Worm (Caenorhabditis elegans) whole organism, mixed stage, embryonic: ENCODE results near the gene srbc-68.

Source experiments
- M03D4.4 ChIP-seq: sonication (generic microtip); optimal IDR thresholded peaks from 2 replicates; lab custom pipeline; 2017; ENCODE audit warnings: mild to moderate bottlenecking, missing genetic modification characterization, missing compliant biosample characterization
- bed-3 ChIP-seq: fragments of 200-800 bp; sonication (Bioruptor generic); optimal IDR thresholded peaks from 3 replicates; lab custom pipeline; 2018; ENCODE audit warnings: mild to moderate bottlenecking, missing genetic modification characterization, moderate library complexity, missing compliant biosample characterization
- ceh-43 ChIP-seq: fragments of 200-800 bp; sonication (Bioruptor generic); optimal IDR thresholded peaks from 2 replicates; lab custom pipeline; 2018; ENCODE audit warnings: mild to moderate bottlenecking, missing genetic modification characterization, moderate library complexity, missing compliant biosample characterization
- ceh-83 ChIP-seq: fragments of 200-800 bp; sonication (Bioruptor generic); optimal IDR thresholded peaks from 2 replicates; lab custom pipeline; 2018; ENCODE audit warnings: mild to moderate bottlenecking, missing genetic modification characterization, missing compliant biosample characterization
- ces-1 ChIP-seq: fragments of 150-350 bp; optimal IDR thresholded peaks from 2 replicates; lab custom pipeline; 2014; ENCODE audit warnings: missing biosample characterization, missing genetic modification reagents, missing genetic modification characterization
- cnd-1 ChIP-seq: fragments of 200-800 bp; sonication (Bioruptor generic); optimal IDR thresholded peaks from 2 replicates; lab custom pipeline; 2018; ENCODE audit warnings: mild to moderate bottlenecking, missing genetic modification characterization, missing compliant biosample characterization
- drap-1 ChIP-seq: fragments of 200-800 bp; sonication (Bioruptor generic); optimal IDR thresholded peaks from 3 replicates; lab custom pipeline; 2018; ENCODE audit warnings: mild to moderate bottlenecking, missing genetic modification characterization, missing compliant biosample characterization
- elt-1 ChIP-seq: sonication (generic microtip); optimal IDR thresholded peaks from 2 replicates; lab custom pipeline; 2017; ENCODE audit warnings: missing genetic modification characterization, mild to moderate bottlenecking, missing compliant biosample characterization, antibody characterized with exemption, moderate library complexity, borderline replicate concordance; ENCODE audit not compliant: insufficient read depth
- elt-3 ChIP-seq: fragments of 150-350 bp; optimal IDR thresholded peaks from 2 replicates; lab custom pipeline; 2014; ENCODE audit warnings: missing biosample characterization, missing genetic modification characterization
- flh-1 ChIP-seq: fragments of 200-800 bp; sonication (Bioruptor generic); optimal IDR thresholded peaks from 2 replicates; lab custom pipeline; 2018; ENCODE audit warnings: mild to moderate bottlenecking, missing genetic modification characterization, moderate library complexity, missing compliant biosample characterization
- ham-2 ChIP-seq: fragments of 200-800 bp; sonication (Bioruptor generic); optimal IDR thresholded peaks from 2 replicates; lab custom pipeline; 2018; ENCODE audit warnings: mild to moderate bottlenecking, missing genetic modification characterization, missing compliant biosample characterization
- hlh-1 ChIP-seq: fragments of 150-350 bp; optimal IDR thresholded peaks from 2 replicates; lab custom pipeline; 2014; ENCODE audit warnings: missing biosample characterization, missing genetic modification reagents, missing genetic modification characterization
- lin-13 ChIP-seq: fragments of 150-350 bp; optimal IDR thresholded peaks from 2 replicates; lab custom pipeline; 2014; ENCODE audit warnings: missing biosample characterization, missing genetic modification characterization
- lsy-2 ChIP-seq: fragments of 150-350 bp; optimal IDR thresholded peaks from 2 replicates; lab custom pipeline; 2014; ENCODE audit warnings: missing biosample characterization, missing genetic modification characterization
- mab-5 ChIP-seq: fragments of 150-350 bp; optimal IDR thresholded peaks from 2 replicates; lab custom pipeline; 2014; ENCODE audit warnings: missing biosample characterization, missing genetic modification characterization
- mls-2 ChIP-seq: sonication (generic microtip); optimal IDR thresholded peaks from 2 replicates; lab custom pipeline; 2016; ENCODE audit warnings: mild to moderate bottlenecking, missing genetic modification characterization, moderate library complexity, missing compliant biosample characterization
- nhr-12 ChIP-seq: fragments of 150-350 bp; optimal IDR thresholded peaks from 2 replicates; lab custom pipeline; 2014; ENCODE audit warnings: missing biosample characterization, missing genetic modification characterization
- nhr-2 ChIP-seq: fragments of 150-350 bp; optimal IDR thresholded peaks from 2 replicates; lab custom pipeline; 2014; ENCODE audit warnings: missing biosample characterization, missing genetic modification characterization
- nhr-237 ChIP-seq: fragments of 150-350 bp; optimal IDR thresholded peaks from 2 replicates; lab custom pipeline; 2014; ENCODE audit warnings: missing biosample characterization, missing genetic modification characterization
- nhr-28 ChIP-seq: fragments of 150-350 bp; optimal IDR thresholded peaks from 2 replicates; lab custom pipeline; 2014; ENCODE audit warnings: missing biosample characterization, missing genetic modification characterization
- nhr-76 ChIP-seq: sonication (generic microtip); optimal IDR thresholded peaks from 2 replicates; lab custom pipeline; 2017; ENCODE audit warnings: missing biosample characterization, missing genetic modification characterization
- pha-4 ChIP-seq: fragments of 150-350 bp; optimal IDR thresholded peaks from 2 replicates; lab custom pipeline; 2018; ENCODE audit warnings: missing biosample characterization, missing genetic modification reagents, missing genetic modification characterization
- sem-2 ChIP-seq: fragments of 200-800 bp; sonication (Bioruptor generic); optimal IDR thresholded peaks from 2 replicates; lab custom pipeline; 2018; ENCODE audit warnings: mild to moderate bottlenecking, missing genetic modification characterization, missing compliant biosample characterization
- sptf-1 ChIP-seq: sonication (generic microtip); optimal IDR thresholded peaks from 2 replicates; lab custom pipeline; 2017; ENCODE audit warnings: mild to moderate bottlenecking, missing genetic modification characterization, moderate library complexity, missing compliant biosample characterization
- tbx-8 ChIP-seq: fragments of 200-800 bp; sonication (Bioruptor generic); optimal IDR thresholded peaks from 2 replicates; lab custom pipeline; 2018; ENCODE audit warnings: mild to moderate bottlenecking, missing genetic modification characterization, moderate library complexity, missing compliant biosample characterization
- unc-120 ChIP-seq: sonication (generic microtip); optimal IDR thresholded peaks from 2 replicates; lab custom pipeline; 2017; ENCODE audit warnings: missing genetic modification characterization, missing compliant biosample characterization; ENCODE audit not compliant: poor library complexity, severe bottlenecking
- unc-39 ChIP-seq: fragments of 150-350 bp; optimal IDR thresholded peaks from 2 replicates; lab custom pipeline; 2014; ENCODE audit warnings: missing biosample characterization, missing genetic modification characterization
- unc-62 ChIP-seq: fragments of 150-350 bp; optimal IDR thresholded peaks from 2 replicates; lab custom pipeline; 2014; ENCODE audit warnings: missing biosample characterization, missing genetic modification reagents, missing genetic modification characterization
- zip-8 ChIP-seq: fragments of 150-350 bp; optimal IDR thresholded peaks from 2 replicates; lab custom pipeline; 2014; ENCODE audit warnings: missing biosample characterization, missing genetic modification characterization
- ztf-11 ChIP-seq: fragments of 150-350 bp; optimal IDR thresholded peaks from 2 replicates; lab custom pipeline; 2014; ENCODE audit warnings: missing biosample characterization, missing genetic modification characterization

Gene srbc-68

DNA sequence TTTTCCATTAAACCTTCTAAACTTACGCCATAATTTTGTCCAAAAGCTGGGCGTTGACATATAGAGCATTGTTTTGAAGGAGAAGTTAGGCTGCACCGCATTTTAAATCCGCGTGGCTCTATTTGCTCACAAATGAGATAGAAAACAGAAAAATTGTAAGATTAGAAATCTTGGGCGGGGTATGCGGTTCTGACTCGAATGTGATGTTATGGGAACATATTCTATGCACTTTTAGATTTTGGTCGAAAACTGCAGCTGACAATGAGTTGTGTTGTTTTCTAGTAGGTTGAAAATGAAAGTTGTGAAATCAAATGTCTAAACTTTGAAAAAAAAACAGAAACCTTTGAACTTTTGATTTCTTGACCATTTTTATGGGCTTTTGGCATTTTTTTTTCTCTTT lies 3.1 kb downstream of the srbc-68 start, which contains the start of gene nhr-222:
Gene nhr-222 (minus strand): TSS at position 101 of the 400 bp plus-strand sequence.
- TF ChIP-seq nhr-237 (tag; lab: Kevin White, UChicago) (no peak), elt-1 (tag; lab: Kevin White, UChicago) (no peak), zip-8 (tag; lab: Kevin White, UChicago) (no peak), ham-2 (GFP tag; lab: Kevin White, UChicago) (no peak)

DNA sequence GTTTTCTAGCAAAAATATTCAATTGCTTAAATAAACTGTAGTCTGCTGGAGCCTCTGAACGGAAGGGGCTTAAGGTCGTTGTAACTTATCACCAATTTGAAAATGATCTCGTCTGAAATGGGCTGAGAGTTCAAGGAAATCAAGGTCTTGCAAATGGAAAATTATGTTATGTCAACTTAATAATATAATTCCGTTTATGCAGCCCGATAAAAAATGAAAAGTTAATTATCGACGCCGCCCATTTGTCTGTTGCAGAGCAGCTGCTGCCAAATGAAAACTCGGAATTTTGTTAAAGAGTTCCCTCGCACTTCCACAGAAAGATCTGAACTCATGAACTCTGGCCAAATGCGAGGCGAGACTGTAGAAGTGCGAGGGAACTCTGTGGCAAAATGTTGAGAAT lies 5.3 kb downstream of the srbc-68 start, which contains the start of gene srbc-67:
Gene srbc-67 (minus strand): TSS at position 101 of the 400 bp plus-strand sequence.
- no peak for TF ChIP-seq nhr-12 (tag; lab: Kevin White, UChicago)
- TF ChIP-seq elt-3: no peak
- no peak for TF ChIP-seq ces-1 (GFP tag; lab: Kevin White, UChicago)
- TF ChIP-seq unc-120 (tag; lab: Kevin White, UChicago): no peak
- TF ChIP-seq flh-1 (GFP tag; lab: Kevin White, UChicago): no peak
- no peak for TF ChIP-seq unc-62 (GFP tag; lab: Kevin White, UChicago)
- no peak for TF ChIP-seq elt-1 (tag; lab: Kevin White, UChicago)
- no peak for TF ChIP-seq mls-2 (tag; lab: Kevin White, UChicago)
- TF ChIP-seq hlh-1 (tag; lab: Kevin White, UChicago): no peak
- no peak for TF ChIP-seq lin-13 (tag; lab: Kevin White, UChicago)
- no peak for TF ChIP-seq cnd-1 (tag; lab: Kevin White, UChicago)
- TF ChIP-seq sptf-1 (tag; lab: Kevin White, UChicago): no peak
- no peak for TF ChIP-seq lsy-2
- no peak for TF ChIP-seq nhr-2 (tag; lab: Kevin White, UChicago)
- no peak for TF ChIP-seq mab-5
- no peak for TF ChIP-seq sem-2 (GFP tag; lab: Kevin White, UChicago)
- no peak for TF ChIP-seq bed-3 (GFP tag; lab: Kevin White, UChicago)
- TF ChIP-seq ztf-11 (tag; lab: Kevin White, UChicago): no peak

DNA sequence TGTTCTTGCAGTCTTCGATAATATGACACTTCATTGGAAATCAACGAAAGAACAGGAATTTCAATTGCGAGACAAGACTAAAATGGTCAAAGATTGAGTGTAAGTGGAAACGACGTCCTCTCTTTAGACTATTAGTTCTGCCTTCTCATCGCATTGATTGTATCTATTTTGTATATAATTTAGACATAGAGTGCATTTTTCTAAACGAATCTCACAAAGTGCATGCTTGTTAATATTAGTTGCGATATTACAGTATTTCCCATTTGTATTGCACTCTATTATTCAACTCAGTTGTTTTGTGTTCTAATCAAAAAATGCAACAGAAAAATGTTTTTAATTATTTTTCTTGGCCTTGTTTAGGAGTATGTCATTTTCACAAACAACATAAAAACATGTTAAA lies 8.1 kb downstream of the srbc-68 start, which contains the start of gene nhr-93:
Gene nhr-93 (minus strand): TSS at position 101 of the 400 bp plus-strand sequence.
- TF ChIP-seq drap-1 (GFP tag; lab: Kevin White, UChicago) (no peak), ztf-11 (tag; lab: Kevin White, UChicago) (no peak), unc-62 (GFP tag; lab: Kevin White, UChicago) (no peak)

DNA sequence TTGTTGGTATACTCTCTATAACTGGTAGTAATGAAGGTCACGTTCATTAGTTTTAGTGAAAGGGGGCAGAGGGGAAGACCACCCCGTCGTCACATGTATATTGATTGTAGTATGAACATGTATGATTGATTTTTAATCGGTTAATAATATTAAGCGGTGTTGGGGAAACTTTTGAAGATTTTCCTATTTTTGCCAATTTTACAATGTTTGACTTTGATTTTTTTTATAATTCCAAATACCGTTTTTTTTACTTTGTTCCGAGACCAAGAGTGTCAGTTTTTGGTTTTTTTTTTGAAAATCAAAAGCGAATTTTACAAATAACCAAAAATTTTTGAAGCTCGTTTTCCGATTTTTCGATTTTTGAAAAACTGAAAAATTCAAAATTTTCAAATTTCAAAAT lies 11.2 kb downstream of the srbc-68 start, which contains the start of gene nhr-221:
Gene nhr-221 (minus strand): TSS at position 101 of the 400 bp plus-strand sequence.
- TF ChIP-seq nhr-28 (no peak), unc-120 (tag; lab: Kevin White, UChicago) (no peak), nhr-237 (tag; lab: Kevin White, UChicago) (no peak), mls-2 (tag; lab: Kevin White, UChicago) (no peak), nhr-76 (tag; lab: Kevin White, UChicago) (no peak), cnd-1 (tag; lab: Kevin White, UChicago) (no peak), tbx-8 (GFP tag; lab: Kevin White, UChicago) (no peak), sem-2 (GFP tag; lab: Kevin White, UChicago) (no peak), drap-1 (GFP tag; lab: Kevin White, UChicago) (no peak), elt-3 (no peak), ztf-11 (tag; lab: Kevin White, UChicago) (no peak), ceh-43 (GFP tag; lab: Kevin White, UChicago) (no peak), unc-62 (GFP tag; lab: Kevin White, UChicago) (no peak), ceh-83 (no peak), pha-4 (no peak), unc-39 (tag; lab: Kevin White, UChicago) (no peak)

DNA sequence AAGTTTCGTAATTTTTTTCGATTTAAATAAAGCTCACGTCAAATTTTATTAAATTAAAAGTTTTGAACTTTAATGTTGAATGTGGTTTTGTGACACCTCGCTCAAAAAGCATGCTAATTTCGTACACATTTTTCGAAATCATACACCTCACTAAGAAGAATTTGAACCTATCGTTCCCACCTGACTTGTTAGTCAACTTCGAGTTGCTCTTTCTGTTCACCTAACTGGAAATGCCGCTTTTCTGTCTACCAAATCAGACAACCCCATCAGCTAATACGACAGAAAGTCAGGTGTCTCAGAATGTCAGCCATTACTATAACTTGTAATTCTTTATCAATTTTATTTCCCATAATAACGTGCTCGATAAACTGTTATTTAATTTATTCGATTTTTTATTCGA lies 16.0 kb downstream of the srbc-68 start, which contains the start of gene srbc-66:
Gene srbc-66 (plus strand): TSS at position 301 of the 400 bp plus-strand sequence.
- TF ChIP-seq pha-4 (no peak), M03D4.4 (tag; lab: Kevin White, UChicago) (no peak), drap-1 (GFP tag; lab: Kevin White, UChicago) (no peak), lin-13 (tag; lab: Kevin White, UChicago) (no peak)
